Worm (Caenorhabditis elegans): ENCODE results near the gene aagr-3.

Gene aagr-3

ce11 chrV:9752918-9753317 is 23.6 kb upstream of the aagr-3 start, which contains the start of gene F58E6.6:
Gene F58E6.6, minus strand, starts transcription at chrV:9753018.
- no peak for TF ChIP-seq peb-1 (tag; optimal IDR thresholded peaks at IDR 0.05)
- TF ChIP-seq crh-2 (tag; optimal IDR thresholded peaks at IDR 0.05): no peak
- TF ChIP-seq aly-2 (tag; optimal IDR thresholded peaks at IDR 0.05): no peak
- TF ChIP-seq ceh-82 (tag; optimal IDR thresholded peaks at IDR 0.05): no peak
- no peak for TF ChIP-seq ztf-1 (GFP tag; conservative IDR thresholded peaks at IDR 0.05)
- TF ChIP-seq nhr-12 (tag; optimal IDR thresholded peaks at IDR 0.05): no peak
- TF ChIP-seq nhr-77 (tag; optimal IDR thresholded peaks at IDR 0.05): no peak
- TF ChIP-seq mbf-1 (tag; optimal IDR thresholded peaks at IDR 0.05): no peak
- no peak for TF ChIP-seq nhr-129 (tag; optimal IDR thresholded peaks at IDR 0.05)
- TF ChIP-seq nhr-25 (tag; optimal IDR thresholded peaks at IDR 0.05): no peak
- no peak for TF ChIP-seq gmeb-1 (tag; optimal IDR thresholded peaks at IDR 0.05)
- no peak for TF ChIP-seq mdl-1 (tag; optimal IDR thresholded peaks at IDR 0.05)
- TF ChIP-seq lin-13 (GFP tag; optimal IDR thresholded peaks at IDR 0.05): no peak
- no peak for TF ChIP-seq lsy-2 (tag; optimal IDR thresholded peaks at IDR 0.05)
- no peak for TF ChIP-seq Y55F3AM.14 (GFP tag; optimal IDR thresholded peaks at IDR 0.05)
- TF ChIP-seq lin-39 (tag; optimal IDR thresholded peaks at IDR 0.05): no peak
- TF ChIP-seq zag-1 (tag; optimal IDR thresholded peaks at IDR 0.05): no peak
- TF ChIP-seq nhr-237 (tag; optimal IDR thresholded peaks at IDR 0.05): no peak

ce11 chrV:9750308-9750707 is 21.0 kb upstream of the aagr-3 start, which contains the start of gene F58E6.4:
Gene F58E6.4, minus strand, starts transcription at chrV:9750408.
- TF ChIP-seq nhr-77 (tag; optimal IDR thresholded peaks at IDR 0.05) (no peak), unc-55 (GFP tag; optimal IDR thresholded peaks at IDR 0.05) (no peak), nhr-25 (tag; optimal IDR thresholded peaks at IDR 0.05) (no peak), mab-5 (tag; optimal IDR thresholded peaks at IDR 0.05) (no peak), nhr-21 (tag; optimal IDR thresholded peaks at IDR 0.05) (no peak), ztf-11 (tag; optimal IDR thresholded peaks at IDR 0.05) (no peak), fos-1 (tag; optimal IDR thresholded peaks at IDR 0.05) (no peak), aly-2 (tag; optimal IDR thresholded peaks at IDR 0.05) (no peak), blmp-1 (tag; optimal IDR thresholded peaks at IDR 0.05; ENCODE audit: insufficient read depth) (no peak), dmd-4 (tag; optimal IDR thresholded peaks at IDR 0.05) (no peak), nhr-12 (tag; optimal IDR thresholded peaks at IDR 0.05) (no peak)

ce11 chrV:9744934-9745333 is 15.6 kb upstream of the aagr-3 start, which contains the start of gene F58E6.13:
Gene F58E6.13, plus strand, starts transcription at chrV:9745234.
- TF ChIP-seq nhr-6 (tag; optimal IDR thresholded peaks at IDR 0.05) (no peak), mab-5 (tag; optimal IDR thresholded peaks at IDR 0.05) (no peak), unc-62 (GFP tag; optimal IDR thresholded peaks at IDR 0.05) (no peak), nhr-21 (tag; optimal IDR thresholded peaks at IDR 0.05) (no peak), lin-39 (tag; optimal IDR thresholded peaks at IDR 0.05) (no peak), gmeb-1 (tag; optimal IDR thresholded peaks at IDR 0.05) (no peak), skn-1 (tag; optimal IDR thresholded peaks at IDR 0.05) (no peak), R02D3.7 (tag; optimal IDR thresholded peaks at IDR 0.05) (no peak), ama-1 (optimal IDR thresholded peaks at IDR 0.05) (no peak), nhr-10 (tag; optimal IDR thresholded peaks at IDR 0.05) (no peak), egl-27 (tag; optimal IDR thresholded peaks at IDR 0.05) (no peak), snpc-4 (tag; optimal IDR thresholded peaks at IDR 0.05) (no peak), ztf-4 (tag; optimal IDR thresholded peaks at IDR 0.05) (no peak), ceh-16 (tag; optimal IDR thresholded peaks at IDR 0.05) (no peak), nhr-129 (tag; optimal IDR thresholded peaks at IDR 0.05) (no peak), F13H6.1 (tag; optimal IDR thresholded peaks at IDR 0.05) (no peak), nhr-12 (tag; optimal IDR thresholded peaks at IDR 0.05) (no peak), crh-2 (tag; optimal IDR thresholded peaks at IDR 0.05) (no peak), blmp-1 (tag; optimal IDR thresholded peaks at IDR 0.05; ENCODE audit: insufficient read depth) (no peak), aly-2 (tag; optimal IDR thresholded peaks at IDR 0.05) (no peak)

ce11 chrV:9740858-9741257 is 11.5 kb upstream of the aagr-3 start, which contains the start of gene sta-2:
Gene sta-2, plus strand, starts transcription at chrV:9741206.
- TF ChIP-seq sma-9 (GFP tag; optimal IDR thresholded peaks at IDR 0.05): peak; percentile 16
- no peak for TF ChIP-seq sma-9 (tag; optimal IDR thresholded peaks at IDR 0.05)
- TF ChIP-seq crh-2 (tag; optimal IDR thresholded peaks at IDR 0.05): peak; percentile 22
- TF ChIP-seq unc-39 (tag; optimal IDR thresholded peaks at IDR 0.05): no peak
- TF ChIP-seq nhr-23 (tag; optimal IDR thresholded peaks at IDR 0.05): no peak
- TF ChIP-seq lsy-2 (tag; optimal IDR thresholded peaks at IDR 0.05): no peak
- TF ChIP-seq snpc-4 (tag; optimal IDR thresholded peaks at IDR 0.05): no peak
- TF ChIP-seq lin-39 (tag; optimal IDR thresholded peaks at IDR 0.05): no peak
- no peak for TF ChIP-seq unc-62 (GFP tag; optimal IDR thresholded peaks at IDR 0.05)
- TF ChIP-seq ceh-82 (tag; optimal IDR thresholded peaks at IDR 0.05): no peak
- no peak for TF ChIP-seq ama-1 (optimal IDR thresholded peaks at IDR 0.05)
- TF ChIP-seq ztf-11 (tag; optimal IDR thresholded peaks at IDR 0.05): no peak
- no peak for TF ChIP-seq ztf-1 (GFP tag; conservative IDR thresholded peaks at IDR 0.05)
- TF ChIP-seq egl-27 (tag; optimal IDR thresholded peaks at IDR 0.05): no peak
- no peak for TF ChIP-seq nhr-237 (tag; optimal IDR thresholded peaks at IDR 0.05)
- TF ChIP-seq blmp-1 (tag; optimal IDR thresholded peaks at IDR 0.05; ENCODE audit: insufficient read depth): peak; percentile 80
- TF ChIP-seq sem-4 (tag; optimal IDR thresholded peaks at IDR 0.05): peak; percentile 6
- no peak for TF ChIP-seq ZK546.5 (tag; optimal IDR thresholded peaks at IDR 0.05)
- no peak for TF ChIP-seq unc-55 (GFP tag; optimal IDR thresholded peaks at IDR 0.05)
- no peak for TF ChIP-seq aly-2 (tag; optimal IDR thresholded peaks at IDR 0.05)
- TF ChIP-seq peb-1 (tag; optimal IDR thresholded peaks at IDR 0.05): no peak
- TF ChIP-seq mab-5 (tag; optimal IDR thresholded peaks at IDR 0.05): no peak
- TF ChIP-seq lin-11 (tag; optimal IDR thresholded peaks at IDR 0.05): no peak
- no peak for TF ChIP-seq F13H6.1 (tag; optimal IDR thresholded peaks at IDR 0.05)
- TF ChIP-seq skn-1 (tag; optimal IDR thresholded peaks at IDR 0.05): no peak
- TF ChIP-seq nhr-77 (tag; optimal IDR thresholded peaks at IDR 0.05): no peak
- peak; percentile 36 for TF ChIP-seq ztf-4 (tag; optimal IDR thresholded peaks at IDR 0.05)
- no peak for TF ChIP-seq zag-1 (tag; optimal IDR thresholded peaks at IDR 0.05)
- no peak for TF ChIP-seq R02D3.7 (tag; optimal IDR thresholded peaks at IDR 0.05)
- no peak for TF ChIP-seq nhr-21 (tag; optimal IDR thresholded peaks at IDR 0.05)
- no peak for TF ChIP-seq elt-1 (tag; optimal IDR thresholded peaks at IDR 0.05)
- no peak for TF ChIP-seq elt-3 (tag; optimal IDR thresholded peaks at IDR 0.05)
